Worm (Caenorhabditis elegans): ENCODE measurements around the gene msp-57.

msp-57 gene

ce11 chrIV:5038744-5039143 is 23.6 kb upstream of the msp-57 start (continued):
- TF ChIP-seq ceh-20 (GFP tag; IDR thresholded peaks at IDR 0.05) (peak; percentile 71), sdz-12 (GFP tag; optimal IDR thresholded peaks at IDR 0.05) (peak; percentile 8), lir-3 (tag; optimal IDR thresholded peaks at IDR 0.05) (peak; percentile 6), saeg-2 (GFP tag; IDR thresholded peaks at IDR 0.05) (peak; percentile 46; the same call in 1 of the 2 replicates), attf-4 (tag; optimal IDR thresholded peaks at IDR 0.05) (no peak), daf-8 (GFP tag; IDR thresholded peaks at IDR 0.05) (no peak), madf-9 (GFP tag; conservative IDR thresholded peaks at IDR 0.05) (peak; percentile 59; the same call in 1 of the 2 replicates), pha-4 (GFP tag; IDR thresholded peaks at IDR 0.05) (peak; percentile 82), pha-4 (tag; optimal IDR thresholded peaks at IDR 0.05) (no peak), nhr-102 (tag; optimal IDR thresholded peaks at IDR 0.05) (no peak), mes-2 (tag; optimal IDR thresholded peaks at IDR 0.05; ENCODE audit: poor library complexity, severe bottlenecking) (no peak), unc-62 (GFP tag; optimal IDR thresholded peaks at IDR 0.05 in 1 of 2) (no peak), unc-62 (tag; optimal IDR thresholded peaks at IDR 0.05) (no peak), mdt-29 (GFP tag; IDR thresholded peaks at IDR 0.05) (peak; percentile 62; the same call in 1 of the 2 replicates), unc-130 (GFP tag; optimal IDR thresholded peaks at IDR 0.05) (peak; percentile 55), rbr-2 (tag; optimal IDR thresholded peaks at IDR 0.05) (peak; percentile 16), ZK546.5 (tag; optimal IDR thresholded peaks at IDR 0.05) (no peak), egl-43 (GFP tag; IDR thresholded peaks at IDR 0.05) (no peak; the same call in 1 of the 2 replicates), Y105C5A.15 (GFP tag; IDR thresholded peaks at IDR 0.05) (peak; percentile 58; the same call in 1 of the 2 replicates), gei-8 (GFP tag; optimal IDR thresholded peaks at IDR 0.05) (peak; percentile 11), dve-1 (tag; optimal IDR thresholded peaks at IDR 0.05; ENCODE audit: insufficient read depth) (no peak), Y5F2A.4 (GFP tag; optimal IDR thresholded peaks at IDR 0.05) (no peak), snpc-1.2 (GFP tag; IDR thresholded peaks at IDR 0.05) (peak; percentile 99), nhr-11 (tag; optimal IDR thresholded peaks at IDR 0.05) (no peak), vab-7 (GFP tag; IDR thresholded peaks at IDR 0.05) (peak; percentile 81), lin-29 (GFP tag; IDR thresholded peaks at IDR 0.05) (0 out of 2 replicates have a peak, but pooled peaks have one; percentile 28), ZK337.2 (GFP tag; IDR thresholded peaks at IDR 0.05) (0 out of 2 replicates have a peak, but pooled peaks have one; percentile 5), zip-2 (tag; optimal IDR thresholded peaks at IDR 0.05) (no peak), tra-1 (GFP tag; IDR thresholded peaks at IDR 0.05) (peak; percentile 54; the same call in 1 of the 2 replicates), lsy-2 (tag; optimal IDR thresholded peaks at IDR 0.05) (no peak), hlh-30 (tag; optimal IDR thresholded peaks at IDR 0.05; ENCODE audit: insufficient read depth) (peak; percentile 21), ztf-11 (tag; optimal IDR thresholded peaks at IDR 0.05) (no peak), daf-19 (GFP tag; conservative IDR thresholded peaks at IDR 0.05) (0 out of 2 replicates have a peak, but pooled peaks have one; percentile 63), jun-1 (tag; optimal IDR thresholded peaks at IDR 0.05) (no peak), cey-2 (tag; optimal IDR thresholded peaks at IDR 0.05; ENCODE audit: borderline replicate concordance, insufficient read depth) (no peak), nhr-41 (GFP tag; IDR thresholded peaks at IDR 0.05) (peak; percentile 77; the same call in 1 of the 2 replicates), nhr-111 (GFP tag; optimal IDR thresholded peaks at IDR 0.05) (peak; percentile 30), T20F7.1 (GFP tag; optimal IDR thresholded peaks at IDR 0.05) (peak; percentile 32), F44E2.7 (GFP tag; IDR thresholded peaks at IDR 0.05) (peak; percentile 79; the same call in 1 of the 2 replicates), spr-3 (GFP tag; optimal IDR thresholded peaks at IDR 0.05) (no peak), dmd-8 (GFP tag; IDR thresholded peaks at IDR 0.05) (peak; percentile 92), lin-15B (tag; optimal IDR thresholded peaks at IDR 0.05) (no peak), pqm-1 (tag; optimal IDR thresholded peaks at IDR 0.05) (no peak), zip-11 (GFP tag; IDR thresholded peaks at IDR 0.05) (no peak), lin-1 (GFP tag; IDR thresholded peaks at IDR 0.05) (peak; percentile 61), ceh-44 (GFP tag; IDR thresholded peaks at IDR 0.05) (peak; percentile 88), set-16 (GFP tag; IDR thresholded peaks at IDR 0.05) (no peak), mdl-1 (tag; optimal IDR thresholded peaks at IDR 0.05) (no peak), mxl-3 (GFP tag; optimal IDR thresholded peaks at IDR 0.05) (no peak), D1046.2 (GFP tag; IDR thresholded peaks at IDR 0.05) (peak; percentile 78; the same call in 1 of the 2 replicates)
